Fruit fly (Drosophila melanogaster) whole organism, embryonic: ENCODE results near the gene CG9471.

ENCODE experiments used
- BEAF-32 ChIP-seq: fragments of 200-800 bp; sonication (Bioruptor generic); optimal IDR thresholded peaks from 3 replicates; lab custom pipeline; 2017; ENCODE audit warnings: missing biosample characterization, missing genetic modification characterization, mild to moderate bottlenecking, moderate library complexity, missing genetic modification reagents
- CG10147 ChIP-seq: fragments of 200-800 bp; sonication (Bioruptor generic); optimal IDR thresholded peaks from 2 replicates; lab custom pipeline; 2019; ENCODE audit warnings: missing biosample characterization, mild to moderate bottlenecking, missing genetic modification characterization, moderate library complexity
- CG12942 ChIP-seq: fragments of 200-800 bp; sonication (Bioruptor generic); optimal IDR thresholded peaks from 3 replicates; lab custom pipeline; 2016; ENCODE audit warnings: missing biosample characterization, missing genetic modification characterization
- CG13424 ChIP-seq: fragments of 200-800 bp; sonication (Bioruptor generic); optimal IDR thresholded peaks from 2 replicates; lab custom pipeline; 2019; ENCODE audit warnings: missing biosample characterization, mild to moderate bottlenecking, missing genetic modification characterization, moderate library complexity
- CG13894 ChIP-seq: fragments of 200-800 bp; sonication (Bioruptor generic); optimal IDR thresholded peaks from 3 replicates; lab custom pipeline; 2018; ENCODE audit warnings: missing biosample characterization, mild to moderate bottlenecking, missing genetic modification characterization, moderate library complexity
- CG16863 ChIP-seq: fragments of 200-800 bp; sonication (Bioruptor generic); optimal IDR thresholded peaks from 3 replicates; lab custom pipeline; 2016; ENCODE audit warnings: missing biosample characterization, missing genetic modification characterization
- CG17829 ChIP-seq: fragments of 200-800 bp; optimal IDR thresholded peaks from 2 replicates; lab custom pipeline; 2019; ENCODE audit warnings: missing biosample characterization, mild to moderate bottlenecking, missing genetic modification characterization, moderate library complexity
- CG31224 ChIP-seq: fragments of 200-800 bp; sonication (Bioruptor generic); IDR thresholded peaks from 2 replicates; pipeline ENCODE4 v1.3.6; 2022; ENCODE audit warnings: missing biosample characterization, missing genetic modification characterization
- CG3281 ChIP-seq: fragments of 200-800 bp; sonication (Bioruptor generic); optimal IDR thresholded peaks from 3 replicates; lab custom pipeline; 2017; ENCODE audit warnings: missing biosample characterization, mild to moderate bottlenecking, missing genetic modification characterization
- CG4404 ChIP-seq: fragments of 200-800 bp; sonication (Bioruptor generic); IDR thresholded peaks from 2 replicates; pipeline ENCODE4 v1.3.6; 2022; ENCODE audit warnings: missing biosample characterization, missing genetic modification characterization
- CG6689 ChIP-seq: fragments of 200-800 bp; sonication (Bioruptor generic); IDR thresholded peaks from 2 replicates; pipeline ENCODE4 v1.3.6; 2022; ENCODE audit warnings: missing biosample characterization, missing genetic modification characterization
- CG7786 ChIP-seq: fragments of 200-800 bp; sonication (Bioruptor generic); optimal IDR thresholded peaks from 2 replicates; lab custom pipeline; 2016; ENCODE audit warnings: missing biosample characterization, missing genetic modification characterization
- CHES-1-like ChIP-seq: fragments of 200-800 bp; sonication (Bioruptor generic); optimal IDR thresholded peaks from 2 replicates; lab custom pipeline; 2016; ENCODE audit warnings: missing biosample characterization, missing genetic modification characterization
- Camta ChIP-seq: fragments of 200-800 bp; sonication (Bioruptor generic); optimal IDR thresholded peaks from 2 replicates; lab custom pipeline; 2016; ENCODE audit warnings: missing biosample characterization, missing genetic modification characterization
- Dad ChIP-seq: fragments of 200-800 bp; sonication (Bioruptor generic); optimal IDR thresholded peaks from 3 replicates; lab custom pipeline; 2016; ENCODE audit warnings: missing biosample characterization, missing genetic modification characterization
- Dip2 ChIP-seq: fragments of 200-800 bp; sonication (Bioruptor generic); IDR thresholded peaks from 2 replicates; pipeline ENCODE4 v1.3.6; 2022; ENCODE audit warnings: missing biosample characterization, missing genetic modification characterization
- Dip3 ChIP-seq: fragments of 200-800 bp; sonication (Bioruptor generic); optimal IDR thresholded peaks from 3 replicates; lab custom pipeline; 2016; ENCODE audit warnings: missing biosample characterization, missing genetic modification characterization
- Dref ChIP-seq: fragments of 200-800 bp; sonication (Bioruptor generic); IDR thresholded peaks from 2 replicates; pipeline ENCODE4 v1.3.6; 2022; ENCODE audit warnings: missing biosample characterization, missing genetic modification characterization
- HHEX ChIP-seq: fragments of 200-800 bp; sonication (Bioruptor generic); optimal IDR thresholded peaks from 3 replicates; lab custom pipeline; 2017; ENCODE audit warnings: missing biosample characterization, mild to moderate bottlenecking, missing genetic modification characterization, missing genetic modification reagents
- HLH4C ChIP-seq: fragments of 200-800 bp; sonication (Bioruptor generic); IDR thresholded peaks from 3 replicates; pipeline ENCODE4 v1.3.6; 2022; ENCODE audit warnings: missing biosample characterization, missing genetic modification characterization; ENCODE audit not compliant: partially characterized antibody
- HmgZ ChIP-seq: fragments of 200-800 bp; sonication (Bioruptor generic); optimal IDR thresholded peaks from 2 replicates; lab custom pipeline; 2018; ENCODE audit warnings: missing biosample characterization, mild to moderate bottlenecking, missing genetic modification characterization
- Kr ChIP-seq: fragments of 200-800 bp; sonication (Bioruptor generic); optimal IDR thresholded peaks from 2 replicates; lab custom pipeline; 2017; ENCODE audit warnings: missing biosample characterization, mild to moderate bottlenecking, missing genetic modification characterization
- Max ChIP-seq: fragments of 200-800 bp; sonication (Bioruptor generic); optimal IDR thresholded peaks from 2 replicates; lab custom pipeline; 2016; ENCODE audit warnings: missing biosample characterization, mild to moderate bottlenecking, missing genetic modification characterization
- Meics ChIP-seq: fragments of 200-800 bp; sonication (Bioruptor generic); optimal IDR thresholded peaks from 2 replicates; lab custom pipeline; 2017; ENCODE audit warnings: missing biosample characterization, mild to moderate bottlenecking, missing genetic modification characterization
- Myb ChIP-seq: fragments of 200-800 bp; sonication (Bioruptor generic); optimal IDR thresholded peaks from 2 replicates; lab custom pipeline; 2016; ENCODE audit warnings: missing biosample characterization, missing genetic modification characterization
- NK7.1 ChIP-seq: fragments of 200-800 bp; sonication (Bioruptor generic); optimal IDR thresholded peaks from 3 replicates; lab custom pipeline; 2016; ENCODE audit warnings: missing biosample characterization, missing genetic modification characterization
- NfI ChIP-seq: fragments of 200-800 bp; sonication (Bioruptor generic); optimal IDR thresholded peaks from 3 replicates; lab custom pipeline; 2018; ENCODE audit warnings: missing biosample characterization, mild to moderate bottlenecking, missing genetic modification characterization, moderate library complexity
- Oli ChIP-seq: fragments of 200-800 bp; sonication (Bioruptor generic); optimal IDR thresholded peaks from 2 replicates; lab custom pipeline; 2018; ENCODE audit warnings: missing biosample characterization, mild to moderate bottlenecking, missing genetic modification characterization, moderate library complexity
- Rfx ChIP-seq: fragments of 200-800 bp; sonication (Bioruptor generic); IDR thresholded peaks from 2 replicates; pipeline ENCODE4 v1.3.6; 2022; ENCODE audit warnings: missing biosample characterization, missing genetic modification characterization
- Sry-β ChIP-seq: fragments of 200-800 bp; sonication (Bioruptor generic); optimal IDR thresholded peaks from 2 replicates; lab custom pipeline; 2018; ENCODE audit warnings: missing biosample characterization, mild to moderate bottlenecking, missing genetic modification characterization, moderate library complexity
- Sry-δ ChIP-seq: fragments of 200-800 bp; sonication (Bioruptor generic); optimal IDR thresholded peaks from 2 replicates; lab custom pipeline; 2016; ENCODE audit warnings: missing biosample characterization, missing genetic modification characterization
- Xbp1 ChIP-seq: fragments of 200-800 bp; sonication (Bioruptor generic); optimal IDR thresholded peaks from 3 replicates; lab custom pipeline; 2016; ENCODE audit warnings: missing biosample characterization, mild to moderate bottlenecking, missing genetic modification characterization
- bsh ChIP-seq, 2 experiments: fragments of 200-800 bp; sonication (Bioruptor generic); optimal IDR thresholded peaks; 2 replicates each; lab custom pipeline; 2017 to 2018; ENCODE audit warnings: mild to moderate bottlenecking in 2 of 2, missing biosample characterization in 2 of 2, missing genetic modification characterization in 2 of 2, moderate library complexity in 1 of 2
- chn ChIP-seq: fragments of 200-800 bp; sonication (Bioruptor generic); optimal IDR thresholded peaks from 2 replicates; lab custom pipeline; 2016; ENCODE audit warnings: missing biosample characterization, missing genetic modification characterization
- crp ChIP-seq, 2 experiments: fragments of 200-800 bp; sonication (Bioruptor generic); optimal IDR thresholded peaks; 2 replicates in 1 of 2; 3 replicates in 1 of 2; lab custom pipeline; 2017; ENCODE audit warnings: missing biosample characterization in 2 of 2, missing genetic modification characterization in 2 of 2, mild to moderate bottlenecking in 1 of 2, moderate library complexity in 1 of 2
- esg ChIP-seq: fragments of 200-800 bp; sonication (Bioruptor generic); conservative IDR thresholded peaks from 2 replicates; pipeline ENCODE4 v1.3.6; 2022; ENCODE audit warnings: missing biosample characterization, missing genetic modification characterization
- exex ChIP-seq: fragments of 200-800 bp; sonication (Bioruptor generic); optimal IDR thresholded peaks from 4 replicates; lab custom pipeline; 2018; ENCODE audit warnings: missing biosample characterization, mild to moderate bottlenecking, missing genetic modification characterization, moderate library complexity
- fd64A ChIP-seq: fragments of 200-800 bp; sonication (Bioruptor generic); optimal IDR thresholded peaks from 3 replicates; lab custom pipeline; 2018; ENCODE audit warnings: missing biosample characterization, mild to moderate bottlenecking, missing genetic modification characterization
- gem ChIP-seq: fragments of 200-800 bp; sonication (Bioruptor generic); optimal IDR thresholded peaks from 2 replicates; lab custom pipeline; 2019; ENCODE audit warnings: missing biosample characterization, mild to moderate bottlenecking, missing genetic modification characterization, moderate library complexity
- gsb ChIP-seq: fragments of 200-800 bp; sonication (Bioruptor generic); IDR thresholded peaks from 2 replicates; pipeline ENCODE4 v1.3.6; 2022; ENCODE audit warnings: missing biosample characterization, missing genetic modification characterization
- phol ChIP-seq: fragments of 200-800 bp; sonication (Bioruptor generic); optimal IDR thresholded peaks from 3 replicates; lab custom pipeline; 2018; ENCODE audit warnings: missing biosample characterization, mild to moderate bottlenecking, missing genetic modification characterization, moderate library complexity
- pum ChIP-seq: fragments of 200-800 bp; sonication (Bioruptor generic); optimal IDR thresholded peaks from 2 replicates; lab custom pipeline; 2016; ENCODE audit warnings: missing biosample characterization, missing genetic modification characterization
- sim ChIP-seq: fragments of 200-800 bp; sonication (Bioruptor generic); IDR thresholded peaks from 2 replicates; pipeline ENCODE4 v1.3.6; 2022; ENCODE audit warnings: missing biosample characterization, missing genetic modification characterization
- sqz ChIP-seq: fragments of 200-800 bp; sonication (Bioruptor generic); optimal IDR thresholded peaks from 3 replicates; lab custom pipeline; 2018; ENCODE audit warnings: missing biosample characterization, mild to moderate bottlenecking, missing genetic modification characterization
- ssp ChIP-seq: fragments of 200-800 bp; sonication (Bioruptor generic); IDR thresholded peaks from 2 replicates; pipeline ENCODE4 v1.3.6; 2022; ENCODE audit warnings: missing biosample characterization, missing genetic modification characterization
- tll ChIP-seq, 2 experiments: fragments of 200-800 bp in 1 of 2; fragments of >200 bp in 1 of 2; sonication (Bioruptor generic) in 1 of 2; optimal IDR thresholded peaks; 2 replicates each; lab custom pipeline; 2017 to 2019; ENCODE audit warnings: missing biosample characterization in 2 of 2, missing genetic modification characterization in 2 of 2, mild to moderate bottlenecking in 1 of 2, moderate library complexity in 1 of 2
- toy ChIP-seq: fragments of 200-800 bp; sonication (Bioruptor generic); IDR thresholded peaks from 2 replicates; pipeline ENCODE4 v1.3.6; 2022; ENCODE audit warnings: missing biosample characterization, missing genetic modification characterization
- zfh1 ChIP-seq: fragments of 200-800 bp; sonication (Bioruptor generic); IDR thresholded peaks from 3 replicates; pipeline ENCODE4 v1.3.6; 2022; ENCODE audit warnings: missing biosample characterization, missing genetic modification characterization
- zfh2 ChIP-seq: fragments of 200-800 bp; sonication (Bioruptor generic); optimal IDR thresholded peaks from 2 replicates; lab custom pipeline; 2016; ENCODE audit warnings: missing biosample characterization, missing genetic modification characterization

The CG9471 gene

dm6 chr3R:9791177-9791806, 19.9 kb upstream of the CG9471 start, which contains the start of the genes CG12945 and CG8507:
CG12945 (minus strand) TSS chr3R:9791221.
CG8507 (plus strand) TSS chr3R:9791483.
- TF ChIP-seq ssp (GFP tag; lab: Robert Waterston, UW) (peak; percentile 40), Rfx (GFP tag; lab: Robert Waterston, UW) (peak; percentile 66), Camta (GFP tag; lab: Kevin White, UChicago) (peak; percentile 44), bsh (GFP tag; optimal IDR thresholded peaks at IDR 0.05; lab: Kevin White, UChicago) (peak in 1 of 2 experiments; percentile 20), Dip3 (GFP tag; lab: Kevin White, UChicago) (peak; percentile 52), HLH4C (GFP tag; lab: Robert Waterston, UW) (no peak), NfI (GFP tag; lab: Kevin White, UChicago) (peak; percentile 41), pum (GFP tag; lab: Kevin White, UChicago) (peak; percentile 15), Sry-β (GFP tag; lab: Kevin White, UChicago) (peak; percentile 96), Dref (GFP tag; lab: Robert Waterston, UW) (no peak), CHES-1-like (GFP tag; lab: Kevin White, UChicago) (peak; percentile 54), CG6689 (GFP tag; lab: Robert Waterston, UW) (0 out of 2 replicates have a peak, but pooled peaks have one; percentile 9), gsb (GFP tag; lab: Robert Waterston, UW) (no peak), sim (GFP tag; lab: Robert Waterston, UW) (no peak), CG17829 (tag; lab: Kevin White, UChicago) (peak; percentile 54), sqz (no peak), Dip2 (GFP tag; lab: Robert Waterston, UW) (no peak), BEAF-32 (GFP tag; lab: Kevin White, UChicago) (peak; percentile 52), Meics (GFP tag; lab: Kevin White, UChicago) (peak; percentile 52), crp (GFP tag; optimal IDR thresholded peaks at IDR 0.05; lab: Kevin White, UChicago) (peak in 1 of 2 experiments; percentile 8), zfh2 (GFP tag; lab: Kevin White, UChicago) (peak; percentile 69), toy (no peak), CG4404 (GFP tag; lab: Robert Waterston, UW) (peak; percentile 37; the same call in 1 of the 2 replicates), CG31224 (GFP tag; lab: Robert Waterston, UW) (peak; percentile 20; the same call in 1 of the 2 replicates), Max (GFP tag; lab: Kevin White, UChicago) (peak; percentile 63), fd64A (GFP tag; lab: Kevin White, UChicago) (no peak), phol (peak; percentile 68), NK7.1 (GFP tag; lab: Kevin White, UChicago) (no peak), exex (no peak), HmgZ (tag; lab: Kevin White, UChicago) (peak; percentile 77), Myb (GFP tag; lab: Kevin White, UChicago) (peak; percentile 72), CG3281 (GFP tag; lab: Kevin White, UChicago) (peak; percentile 17), Xbp1 (peak; percentile 68), Oli (peak; percentile 13), CG7786 (GFP tag; lab: Kevin White, UChicago) (peak; percentile 38), CG10147 (peak; percentile 58), CG16863 (no peak), CG12942 (GFP tag; lab: Kevin White, UChicago) (peak; percentile 35), HHEX (GFP tag; lab: Kevin White, UChicago) (no peak), gem (tag; lab: Kevin White, UChicago) (no peak), CG13424 (tag; lab: Kevin White, UChicago) (peak; percentile 67), esg (GFP tag; lab: Robert Waterston, UW) (no peak; the same call in 1 of the 2 replicates), Sry-δ (GFP tag; lab: Kevin White, UChicago) (peak; percentile 39), Kr (no peak), chn (GFP tag; lab: Kevin White, UChicago) (peak; percentile 41), CG13894 (tag; lab: Kevin White, UChicago) (no peak), tll (GFP tag; optimal IDR thresholded peaks at IDR 0.05; lab: Kevin White, UChicago) (peak in 1 of 2 experiments; percentile 47), zfh1 (GFP tag; lab: Robert Waterston, UW) (no peak), Dad (peak; percentile 26)
